Fruit fly (Drosophila melanogaster): ENCODE data around the gene ear.
A peak's percentile ranks its signal among the peaks of the same experiment; 100 is the strongest.

Gene ear

dm6 chr3R:15275158-15275623 lies 45.4 kb upstream of the ear start, which contains the start of the genes Cp190 and CG4338 (continued):
- TF ChIP-seq NK7.1 (GFP tag; optimal IDR thresholded peaks at IDR 0.05) (peak; percentile 86), CG8924 (tag; optimal IDR thresholded peaks at IDR 0.05) (peak; percentile 99), Awh (GFP tag; IDR thresholded peaks at IDR 0.05) (peak; percentile 94), Xbp1 (GFP tag; optimal IDR thresholded peaks at IDR 0.05) (peak; percentile 98), Doc2 (GFP tag; IDR thresholded peaks at IDR 0.05) (peak; percentile 81), sd (tag; optimal IDR thresholded peaks at IDR 0.05) (peak; percentile 94), ind (GFP tag; optimal IDR thresholded peaks at IDR 0.05) (peak; percentile 98), unpg (GFP tag; optimal IDR thresholded peaks at IDR 0.05) (peak; percentile 99), mld (GFP tag; IDR thresholded peaks at IDR 0.05; ENCODE audit: partially characterized antibody) (peak; percentile 45; the same call in 1 of the 3 replicates), CG4707 (GFP tag; optimal IDR thresholded peaks at IDR 0.05) (peak; percentile 92), Side (GFP tag; optimal IDR thresholded peaks at IDR 0.05) (peak; percentile 81), chn (GFP tag; optimal IDR thresholded peaks at IDR 0.05) (peak; percentile 95), NfI (GFP tag; optimal IDR thresholded peaks at IDR 0.05) (peak; percentile 98), cwo (GFP tag; optimal IDR thresholded peaks at IDR 0.05) (peak; percentile 95), CG14860 (GFP tag; IDR thresholded peaks at IDR 0.05; ENCODE audit: partially characterized antibody) (peak; percentile 61), Dfd (GFP tag; optimal IDR thresholded peaks at IDR 0.05) (no peak), hth (optimal IDR thresholded peaks at IDR 0.05) (no peak), CG18262 (tag; optimal IDR thresholded peaks at IDR 0.05) (peak; percentile 99), Dref (GFP tag; IDR thresholded peaks at IDR 0.05) (peak; percentile 94), rib (GFP tag; IDR thresholded peaks at IDR 0.05) (peak; percentile 91), HmgZ (tag; optimal IDR thresholded peaks at IDR 0.05) (peak; percentile 99), kah (GFP tag; optimal IDR thresholded peaks at IDR 0.05) (peak; percentile 95), Spps (tag; optimal IDR thresholded peaks at IDR 0.05) (peak; percentile 97), BtbVII (GFP tag; optimal IDR thresholded peaks at IDR 0.05) (peak; percentile 97), CG31388 (GFP tag; optimal IDR thresholded peaks at IDR 0.05) (peak; percentile 95), Sry-β (GFP tag; optimal IDR thresholded peaks at IDR 0.05) (peak; percentile 75), Sry-δ (GFP tag; optimal IDR thresholded peaks at IDR 0.05) (peak; percentile 87), CG16815 (GFP tag; optimal IDR thresholded peaks at IDR 0.05) (peak; percentile 97), C15 (GFP tag; IDR thresholded peaks at IDR 0.05) (peak; percentile 86), CG7928 (GFP tag; optimal IDR thresholded peaks at IDR 0.05) (peak; percentile 80), CG11696 (GFP tag; IDR thresholded peaks at IDR 0.05) (peak; percentile 80), gem (tag; optimal IDR thresholded peaks at IDR 0.05) (peak; percentile 99), ro (GFP tag; IDR thresholded peaks at IDR 0.05) (peak; percentile 91), CG4282 (GFP tag; optimal IDR thresholded peaks at IDR 0.05) (no peak), pros (GFP tag; optimal IDR thresholded peaks at IDR 0.05) (peak; percentile 88), Scr (GFP tag; IDR thresholded peaks at IDR 0.05; ENCODE audit: partially characterized antibody) (peak; percentile 76), Hmx (GFP tag; optimal IDR thresholded peaks at IDR 0.05) (peak; percentile 93), H15 (GFP tag; IDR thresholded peaks at IDR 0.05) (peak; percentile 87), cg (GFP tag; optimal IDR thresholded peaks at IDR 0.05) (peak; percentile 10), CG10543 (GFP tag; optimal IDR thresholded peaks at IDR 0.05) (peak; percentile 99), CG2202 (tag; optimal IDR thresholded peaks at IDR 0.05) (peak; percentile 97), da (GFP tag; optimal IDR thresholded peaks at IDR 0.05) (peak; percentile 73), CG14050 (GFP tag; IDR thresholded peaks at IDR 0.05) (peak; percentile 91), sens-2 (GFP tag; IDR thresholded peaks at IDR 0.05) (peak; percentile 94), disco-r (GFP tag; optimal IDR thresholded peaks at IDR 0.05) (peak; percentile 88), grn (GFP tag; optimal IDR thresholded peaks at IDR 0.05) (no peak), CG8765 (GFP tag; IDR thresholded peaks at IDR 0.05) (peak; percentile 89), CG16863 (GFP tag; optimal IDR thresholded peaks at IDR 0.05) (peak; percentile 90), CG17361 (GFP tag; IDR thresholded peaks at IDR 0.05) (peak; percentile 99), kni (GFP tag; optimal IDR thresholded peaks at IDR 0.05) (peak; percentile 97), run (tag; optimal IDR thresholded peaks at IDR 0.05) (peak; percentile 96)
